Fruit fly (Drosophila melanogaster): ENCODE data around the gene Gs1.

The Gs1 gene

dm6 chr2L:158649-159257 lies 26.9 kb downstream of the Gs1 start, which contains the start of the genes CG33635 and spen (continued):
- TF ChIP-seq Doc2 (GFP tag; IDR thresholded peaks at IDR 0.05) = no peak
- peak; percentile 96 for TF ChIP-seq CG9797 (GFP tag; optimal IDR thresholded peaks at IDR 0.05)
- no peak for TF ChIP-seq Xbp1 (GFP tag; optimal IDR thresholded peaks at IDR 0.05)
- no peak for TF ChIP-seq al (GFP tag; IDR thresholded peaks at IDR 0.05)
- no peak for TF ChIP-seq cad (GFP tag; optimal IDR thresholded peaks at IDR 0.05)
- TF ChIP-seq CG7357 (GFP tag; IDR thresholded peaks at IDR 0.05) = no peak
- no peak for TF ChIP-seq CG31441 (GFP tag; IDR thresholded peaks at IDR 0.05)
- no peak for TF ChIP-seq dimm (GFP tag; IDR thresholded peaks at IDR 0.05)
- peak; percentile 51 for TF ChIP-seq pfk (GFP tag; optimal IDR thresholded peaks at IDR 0.05)
- no peak for TF ChIP-seq prd (optimal IDR thresholded peaks at IDR 0.05)
- TF ChIP-seq prd (GFP tag; IDR thresholded peaks at IDR 0.05) = no peak
- no peak for TF ChIP-seq fru (optimal IDR thresholded peaks at IDR 0.05)
- TF ChIP-seq CG2199 (GFP tag; IDR thresholded peaks at IDR 0.05) = no peak
- TF ChIP-seq pnt (GFP tag; optimal IDR thresholded peaks at IDR 0.05) = no peak
- TF ChIP-seq CG3065 (GFP tag; optimal IDR thresholded peaks at IDR 0.05) = no peak
- TF ChIP-seq so (GFP tag; IDR thresholded peaks at IDR 0.05) = no peak
- peak; percentile 4 for TF ChIP-seq MTF-1 (GFP tag; optimal IDR thresholded peaks at IDR 0.05; ENCODE audit: borderline replicate concordance)
- TF ChIP-seq NC2α (GFP tag; optimal IDR thresholded peaks at IDR 0.05) = no peak
- TF ChIP-seq CG2202 (tag; optimal IDR thresholded peaks at IDR 0.05) = peak; percentile 29
- TF ChIP-seq Dek (tag; optimal IDR thresholded peaks at IDR 0.05) = peak; percentile 50
- peak; percentile 72 for TF ChIP-seq Ets97D (GFP tag; optimal IDR thresholded peaks at IDR 0.05)
- peak; percentile 49 for TF ChIP-seq caup (GFP tag; optimal IDR thresholded peaks at IDR 0.05; ENCODE audit: severe bottlenecking)
- TF ChIP-seq CG1024 (GFP tag; IDR thresholded peaks at IDR 0.05) = no peak
- no peak for TF ChIP-seq Lim3 (GFP tag; IDR thresholded peaks at IDR 0.05)
- peak; percentile 26 for TF ChIP-seq CG18262 (tag; optimal IDR thresholded peaks at IDR 0.05)
- peak; percentile 47 for TF ChIP-seq HmgD (GFP tag; optimal IDR thresholded peaks at IDR 0.05)
- peak; percentile 51 for TF ChIP-seq ERR (GFP tag; optimal IDR thresholded peaks at IDR 0.05)
- peak; percentile 25 for TF ChIP-seq dm (GFP tag; optimal IDR thresholded peaks at IDR 0.05)
- no peak for TF ChIP-seq gce (GFP tag; IDR thresholded peaks at IDR 0.05)
- no peak for TF ChIP-seq HLH4C (GFP tag; IDR thresholded peaks at IDR 0.05; ENCODE audit: partially characterized antibody)
- no peak for TF ChIP-seq CG13287 (GFP tag; IDR thresholded peaks at IDR 0.05; ENCODE audit: partially characterized antibody)
- TF ChIP-seq Awh (GFP tag; IDR thresholded peaks at IDR 0.05) = no peak
- TF ChIP-seq bcd (GFP tag; optimal IDR thresholded peaks at IDR 0.05) = no peak
- TF ChIP-seq CG4707 (GFP tag; optimal IDR thresholded peaks at IDR 0.05) = peak; percentile 25
- no peak for TF ChIP-seq chm (GFP tag; IDR thresholded peaks at IDR 0.05)
- TF ChIP-seq chif (GFP tag; optimal IDR thresholded peaks at IDR 0.05) = no peak
- no peak for TF ChIP-seq CG18764 (GFP tag; optimal IDR thresholded peaks at IDR 0.05)
- TF ChIP-seq CG14860 (GFP tag; IDR thresholded peaks at IDR 0.05; ENCODE audit: partially characterized antibody) = no peak
- peak; percentile 48 for TF ChIP-seq bigmax (GFP tag; optimal IDR thresholded peaks at IDR 0.05)
- no peak for TF ChIP-seq crc (GFP tag; optimal IDR thresholded peaks at IDR 0.05)
- no peak for TF ChIP-seq CG18011 (GFP tag; optimal IDR thresholded peaks at IDR 0.05)
- TF ChIP-seq CG10321 (GFP tag; IDR thresholded peaks at IDR 0.05) = no peak
- no peak for TF ChIP-seq bowl (GFP tag; IDR thresholded peaks at IDR 0.05)
- no peak for TF ChIP-seq Bgb (GFP tag; IDR thresholded peaks at IDR 0.05; ENCODE audit: partially characterized antibody)
- peak; percentile 83 for TF ChIP-seq CG12659 (GFP tag; optimal IDR thresholded peaks at IDR 0.05)
- peak; percentile 80 for TF ChIP-seq CG30020 (tag; optimal IDR thresholded peaks at IDR 0.05)
- TF ChIP-seq zf30C (GFP tag; optimal IDR thresholded peaks at IDR 0.05) = peak; percentile 24
- TF ChIP-seq sens (GFP tag) = peak; percentile 80
- no peak for TF ChIP-seq CG4730 (GFP tag; IDR thresholded peaks at IDR 0.05)
- no peak for TF ChIP-seq HLH3B (GFP tag; IDR thresholded peaks at IDR 0.05)
- peak; percentile 61 for TF ChIP-seq lbe (GFP tag; optimal IDR thresholded peaks at IDR 0.05)
- no peak for TF ChIP-seq ATbp (GFP tag; optimal IDR thresholded peaks at IDR 0.05)

All from whole organism, embryonic.